Worm (Caenorhabditis elegans) whole organism, mixed stage, embryonic: ENCODE results near the gene cyp-13B1.

Source experiments
- M03D4.4 ChIP-seq: sonication (generic microtip); optimal IDR thresholded peaks from 2 replicates; lab custom pipeline; 2017; ENCODE audit warnings: mild to moderate bottlenecking, missing genetic modification characterization, missing compliant biosample characterization
- bed-3 ChIP-seq: fragments of 200-800 bp; sonication (Bioruptor generic); optimal IDR thresholded peaks from 3 replicates; lab custom pipeline; 2018; ENCODE audit warnings: mild to moderate bottlenecking, missing genetic modification characterization, moderate library complexity, missing compliant biosample characterization
- blmp-1 ChIP-seq: fragments of 150-350 bp; optimal IDR thresholded peaks from 2 replicates; lab custom pipeline; 2014; ENCODE audit warnings: missing biosample characterization, missing genetic modification characterization
- ceh-39 ChIP-seq: fragments of 150-350 bp; optimal IDR thresholded peaks from 2 replicates; lab custom pipeline; 2014; ENCODE audit warnings: missing biosample characterization, missing genetic modification characterization
- ceh-43 ChIP-seq: fragments of 200-800 bp; sonication (Bioruptor generic); optimal IDR thresholded peaks from 2 replicates; lab custom pipeline; 2018; ENCODE audit warnings: mild to moderate bottlenecking, missing genetic modification characterization, moderate library complexity, missing compliant biosample characterization
- ceh-83 ChIP-seq: fragments of 200-800 bp; sonication (Bioruptor generic); optimal IDR thresholded peaks from 2 replicates; lab custom pipeline; 2018; ENCODE audit warnings: mild to moderate bottlenecking, missing genetic modification characterization, missing compliant biosample characterization
- cnd-1 ChIP-seq: fragments of 200-800 bp; sonication (Bioruptor generic); optimal IDR thresholded peaks from 2 replicates; lab custom pipeline; 2018; ENCODE audit warnings: mild to moderate bottlenecking, missing genetic modification characterization, missing compliant biosample characterization
- drap-1 ChIP-seq: fragments of 200-800 bp; sonication (Bioruptor generic); optimal IDR thresholded peaks from 3 replicates; lab custom pipeline; 2018; ENCODE audit warnings: mild to moderate bottlenecking, missing genetic modification characterization, missing compliant biosample characterization
- elt-3 ChIP-seq: fragments of 150-350 bp; optimal IDR thresholded peaks from 2 replicates; lab custom pipeline; 2014; ENCODE audit warnings: missing biosample characterization, missing genetic modification characterization
- flh-1 ChIP-seq: fragments of 200-800 bp; sonication (Bioruptor generic); optimal IDR thresholded peaks from 2 replicates; lab custom pipeline; 2018; ENCODE audit warnings: mild to moderate bottlenecking, missing genetic modification characterization, moderate library complexity, missing compliant biosample characterization
- ham-2 ChIP-seq: fragments of 200-800 bp; sonication (Bioruptor generic); optimal IDR thresholded peaks from 2 replicates; lab custom pipeline; 2018; ENCODE audit warnings: mild to moderate bottlenecking, missing genetic modification characterization, missing compliant biosample characterization
- hlh-1 ChIP-seq: fragments of 150-350 bp; optimal IDR thresholded peaks from 2 replicates; lab custom pipeline; 2014; ENCODE audit warnings: missing biosample characterization, missing genetic modification reagents, missing genetic modification characterization
- lin-13 ChIP-seq: fragments of 150-350 bp; optimal IDR thresholded peaks from 2 replicates; lab custom pipeline; 2014; ENCODE audit warnings: missing biosample characterization, missing genetic modification characterization
- lin-32 ChIP-seq: fragments of 200-800 bp; sonication (Bioruptor generic); optimal IDR thresholded peaks from 2 replicates; lab custom pipeline; 2018; ENCODE audit warnings: mild to moderate bottlenecking, missing genetic modification characterization, missing compliant biosample characterization
- lsy-2 ChIP-seq: fragments of 150-350 bp; optimal IDR thresholded peaks from 2 replicates; lab custom pipeline; 2014; ENCODE audit warnings: missing biosample characterization, missing genetic modification characterization
- mab-5 ChIP-seq: fragments of 150-350 bp; optimal IDR thresholded peaks from 2 replicates; lab custom pipeline; 2014; ENCODE audit warnings: missing biosample characterization, missing genetic modification characterization
- mep-1 ChIP-seq: fragments of 150-350 bp; optimal IDR thresholded peaks from 2 replicates; lab custom pipeline; 2017; ENCODE audit warnings: missing biosample characterization, missing genetic modification reagents, missing genetic modification characterization, inconsistent platforms
- mls-2 ChIP-seq: sonication (generic microtip); optimal IDR thresholded peaks from 2 replicates; lab custom pipeline; 2016; ENCODE audit warnings: mild to moderate bottlenecking, missing genetic modification characterization, moderate library complexity, missing compliant biosample characterization
- nhr-12 ChIP-seq: fragments of 150-350 bp; optimal IDR thresholded peaks from 2 replicates; lab custom pipeline; 2014; ENCODE audit warnings: missing biosample characterization, missing genetic modification characterization
- nhr-2 ChIP-seq: fragments of 150-350 bp; optimal IDR thresholded peaks from 2 replicates; lab custom pipeline; 2014; ENCODE audit warnings: missing biosample characterization, missing genetic modification characterization
- nhr-237 ChIP-seq: fragments of 150-350 bp; optimal IDR thresholded peaks from 2 replicates; lab custom pipeline; 2014; ENCODE audit warnings: missing biosample characterization, missing genetic modification characterization
- nhr-28 ChIP-seq: fragments of 150-350 bp; optimal IDR thresholded peaks from 2 replicates; lab custom pipeline; 2014; ENCODE audit warnings: missing biosample characterization, missing genetic modification characterization
- nhr-76 ChIP-seq: sonication (generic microtip); optimal IDR thresholded peaks from 2 replicates; lab custom pipeline; 2017; ENCODE audit warnings: missing biosample characterization, missing genetic modification characterization
- pha-4 ChIP-seq: fragments of 150-350 bp; optimal IDR thresholded peaks from 2 replicates; lab custom pipeline; 2018; ENCODE audit warnings: missing biosample characterization, missing genetic modification reagents, missing genetic modification characterization
- sem-2 ChIP-seq: fragments of 200-800 bp; sonication (Bioruptor generic); optimal IDR thresholded peaks from 2 replicates; lab custom pipeline; 2018; ENCODE audit warnings: mild to moderate bottlenecking, missing genetic modification characterization, missing compliant biosample characterization
- snpc-4 ChIP-seq: fragments of 150-350 bp; optimal IDR thresholded peaks from 2 replicates; lab custom pipeline; 2014; ENCODE audit warnings: missing biosample characterization, missing genetic modification characterization
- sptf-1 ChIP-seq: sonication (generic microtip); optimal IDR thresholded peaks from 2 replicates; lab custom pipeline; 2017; ENCODE audit warnings: mild to moderate bottlenecking, missing genetic modification characterization, moderate library complexity, missing compliant biosample characterization
- tbx-8 ChIP-seq: fragments of 200-800 bp; sonication (Bioruptor generic); optimal IDR thresholded peaks from 2 replicates; lab custom pipeline; 2018; ENCODE audit warnings: mild to moderate bottlenecking, missing genetic modification characterization, moderate library complexity, missing compliant biosample characterization
- unc-39 ChIP-seq: fragments of 150-350 bp; optimal IDR thresholded peaks from 2 replicates; lab custom pipeline; 2014; ENCODE audit warnings: missing biosample characterization, missing genetic modification characterization
- unc-62 ChIP-seq: fragments of 150-350 bp; optimal IDR thresholded peaks from 2 replicates; lab custom pipeline; 2014; ENCODE audit warnings: missing biosample characterization, missing genetic modification reagents, missing genetic modification characterization
- zip-8 ChIP-seq: fragments of 150-350 bp; optimal IDR thresholded peaks from 2 replicates; lab custom pipeline; 2014; ENCODE audit warnings: missing biosample characterization, missing genetic modification characterization
- ztf-11 ChIP-seq: fragments of 150-350 bp; optimal IDR thresholded peaks from 2 replicates; lab custom pipeline; 2014; ENCODE audit warnings: missing biosample characterization, missing genetic modification characterization

The cyp-13B1 gene

DNA sequence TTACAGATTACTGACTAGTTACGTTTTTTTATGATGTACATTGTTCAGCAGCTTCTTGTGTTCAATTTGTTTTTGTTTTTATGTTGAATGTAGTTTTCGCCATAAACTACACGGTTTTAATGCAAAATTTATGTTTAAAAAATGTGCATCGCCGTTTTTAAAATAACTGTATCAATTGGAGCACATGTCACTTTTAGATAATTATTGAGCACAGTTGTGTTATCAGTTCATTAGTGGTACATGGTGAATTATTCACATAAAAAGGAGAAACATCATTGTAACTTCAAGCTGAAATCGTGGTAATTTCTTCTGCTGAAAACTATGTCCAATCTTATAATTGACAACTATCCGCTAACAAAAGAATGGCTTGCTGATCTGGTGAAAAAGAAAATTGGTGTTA, 2.9 kb upstream of the cyp-13B1 start:
- TF ChIP-seq nhr-76 (tag; lab: Kevin White, UChicago) (no peak), bed-3 (no peak), flh-1 (GFP tag; lab: Kevin White, UChicago) (no peak)

DNA sequence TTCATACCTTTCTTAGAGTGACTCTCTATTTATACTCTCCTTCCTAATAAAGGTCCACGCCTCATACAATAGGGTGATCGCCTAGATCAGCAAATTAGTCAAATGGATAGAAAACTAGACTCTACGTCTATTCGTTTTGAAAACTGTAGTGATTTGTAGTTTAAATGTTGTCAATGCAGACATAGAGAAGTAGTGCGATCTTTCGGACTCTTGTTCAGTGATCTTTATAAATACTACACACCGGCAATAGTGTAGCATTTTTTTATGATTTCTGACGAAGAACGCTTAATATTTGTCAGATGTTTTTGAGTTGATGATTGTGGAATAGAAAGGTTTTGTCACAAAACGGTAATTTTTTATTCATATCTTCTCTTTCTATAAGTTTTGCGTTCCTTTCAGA, 1.9 kb upstream of the cyp-13B1 start:
- TF ChIP-seq nhr-12 (tag; lab: Kevin White, UChicago) (no peak), nhr-2 (no peak), elt-3 (tag; lab: Kevin White, UChicago) (no peak), tbx-8 (GFP tag; lab: Kevin White, UChicago) (no peak), ztf-11 (tag; lab: Kevin White, UChicago) (no peak), ceh-43 (GFP tag; lab: Kevin White, UChicago) (no peak), mls-2 (tag; lab: Kevin White, UChicago) (no peak), sptf-1 (no peak), lin-13 (tag; lab: Kevin White, UChicago) (no peak), unc-39 (tag; lab: Kevin White, UChicago) (no peak), nhr-237 (no peak), ceh-83 (no peak), snpc-4 (tag; lab: Kevin White, UChicago) (no peak), M03D4.4 (tag; lab: Kevin White, UChicago) (no peak), drap-1 (GFP tag; lab: Kevin White, UChicago) (no peak), pha-4 (tag; lab: Kevin White, UChicago) (no peak), mab-5 (tag; lab: Kevin White, UChicago) (no peak)

DNA sequence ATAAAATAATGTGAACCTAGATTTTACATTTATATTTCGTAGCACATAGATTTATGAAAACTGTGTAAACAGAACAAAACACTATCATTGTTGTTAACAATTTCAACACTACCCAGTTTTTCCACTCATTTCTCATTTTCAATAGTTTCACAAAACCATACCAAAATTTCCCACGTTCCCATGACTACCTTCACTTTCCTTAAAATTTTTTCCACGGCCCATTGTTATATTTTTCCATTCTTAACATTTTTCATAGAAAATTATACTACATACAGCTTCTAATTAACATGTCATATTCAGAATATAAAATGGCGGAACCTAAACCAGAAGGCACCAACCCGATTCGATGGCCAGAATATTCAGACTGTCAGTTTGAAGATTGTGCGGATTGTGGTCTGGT, 7.7 kb downstream of the cyp-13B1 start, which contains the start of gene F02C12.1:
Gene F02C12.1 (plus strand): TSS at position 301 of the 400 bp plus-strand sequence.
- TF ChIP-seq zip-8 (no peak), ceh-39 (tag; lab: Kevin White, UChicago) (no peak), sem-2 (GFP tag; lab: Kevin White, UChicago) (no peak), snpc-4 (tag; lab: Kevin White, UChicago) (no peak), nhr-2 (no peak), mep-1 (no peak), nhr-28 (no peak), unc-62 (no peak), pha-4 (tag; lab: Kevin White, UChicago) (no peak), nhr-237 (no peak), ceh-83 (no peak), nhr-76 (tag; lab: Kevin White, UChicago) (no peak), hlh-1 (tag; lab: Kevin White, UChicago) (no peak), lsy-2 (tag; lab: Kevin White, UChicago) (no peak), tbx-8 (GFP tag; lab: Kevin White, UChicago) (no peak), blmp-1 (tag; lab: Kevin White, UChicago) (no peak), lin-13 (tag; lab: Kevin White, UChicago) (no peak), lin-32 (GFP tag; lab: Kevin White, UChicago) (no peak), ham-2 (no peak), drap-1 (GFP tag; lab: Kevin White, UChicago) (no peak)

DNA sequence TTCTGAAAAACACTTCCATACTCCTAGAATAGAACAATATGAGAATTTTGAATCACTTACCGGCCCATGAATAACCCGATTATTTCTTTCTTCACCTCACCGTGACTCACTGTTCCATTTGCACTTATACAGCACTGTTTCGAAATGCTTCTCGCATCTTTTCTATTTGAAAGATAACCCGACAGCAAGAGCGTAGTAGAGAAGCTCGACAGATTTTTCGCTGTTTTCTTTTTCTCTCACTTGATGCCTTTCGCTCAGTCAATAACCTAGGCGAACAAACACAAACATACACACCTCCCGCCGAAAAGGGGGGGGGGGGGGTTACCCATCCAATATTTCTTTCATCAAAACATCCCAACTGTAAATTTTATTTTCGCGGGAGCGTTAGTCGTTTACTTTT, 8.1 kb downstream of the cyp-13B1 start:
- TF ChIP-seq pha-4 (tag; lab: Kevin White, UChicago) (peak; percentile 35), nhr-2 (no peak), hlh-1 (tag; lab: Kevin White, UChicago) (no peak), unc-62 (no peak)

DNA sequence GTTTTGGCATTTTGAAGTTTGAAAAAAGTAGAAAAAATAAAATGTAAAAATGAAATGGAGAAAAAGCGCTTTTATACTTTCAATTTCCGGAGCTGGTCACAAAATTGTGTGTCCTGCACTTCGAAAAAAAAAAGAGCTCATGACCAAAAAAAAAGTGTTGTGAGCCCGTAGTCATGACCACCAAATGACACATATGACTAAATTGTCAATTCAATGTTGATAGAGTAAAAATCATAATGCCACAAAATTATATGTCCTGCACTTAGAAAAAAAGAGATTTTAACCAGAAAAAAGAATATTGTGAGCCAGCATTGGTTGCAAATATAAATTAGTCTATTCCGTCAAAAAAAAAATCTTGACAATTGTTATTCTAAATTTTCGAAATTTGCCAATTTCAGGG, 10.2 kb downstream of the cyp-13B1 start, which contains the start of gene F02C12.2:
Gene F02C12.2 (minus strand): TSS at position 101 of the 400 bp plus-strand sequence.
- no peak for TF ChIP-seq mab-5 (tag; lab: Kevin White, UChicago)
- no peak for TF ChIP-seq ceh-39 (tag; lab: Kevin White, UChicago)
- TF ChIP-seq pha-4 (tag; lab: Kevin White, UChicago), result no peak
- no peak for TF ChIP-seq hlh-1 (tag; lab: Kevin White, UChicago)
- no peak for TF ChIP-seq bed-3
- no peak for TF ChIP-seq cnd-1 (tag; lab: Kevin White, UChicago)
- no peak for TF ChIP-seq tbx-8 (GFP tag; lab: Kevin White, UChicago)
- no peak for TF ChIP-seq mls-2 (tag; lab: Kevin White, UChicago)
- no peak for TF ChIP-seq flh-1 (GFP tag; lab: Kevin White, UChicago)
- TF ChIP-seq blmp-1 (tag; lab: Kevin White, UChicago), result no peak
- TF ChIP-seq nhr-2, result no peak
- no peak for TF ChIP-seq nhr-237
- no peak for TF ChIP-seq nhr-28
- no peak for TF ChIP-seq zip-8
- no peak for TF ChIP-seq nhr-76 (tag; lab: Kevin White, UChicago)
- no peak for TF ChIP-seq M03D4.4 (tag; lab: Kevin White, UChicago)
- TF ChIP-seq mep-1, result no peak
- TF ChIP-seq unc-39 (tag; lab: Kevin White, UChicago), result no peak
